In genomic region chrIV:4319473-4319872, ce11 we compare ENCODE assay signal across 3 worm cellular contexts.
TF ChIP-seq lines count a peak whose summit lies in the region.

No protein-coding gene starts in this region.

TF ChIP-seq in whole organism, L3 larva, 47 proteins besides CTCF, POLR2A, EP300 and RAD21:
- TF ChIP-seq nhr-28 (tag; optimal IDR thresholded peaks at IDR 0.05; lab: Kevin White, UChicago), result no peak
- peak; percentile 92 for TF ChIP-seq ceh-28 (tag; optimal IDR thresholded peaks at IDR 0.05; lab: Kevin White, UChicago)

TF ChIP-seq in whole organism, L4 larva, 104 proteins besides CTCF, POLR2A, EP300 and RAD21:
- TF ChIP-seq daf-12 (tag; optimal IDR thresholded peaks at IDR 0.05; lab: Kevin White, UChicago) (no peak), ceh-28 (tag; optimal IDR thresholded peaks at IDR 0.05; lab: Kevin White, UChicago) (peak; percentile 93), nhr-76 (tag; optimal IDR thresholded peaks at IDR 0.05; lab: Kevin White, UChicago) (no peak), F44E2.7 (GFP tag; IDR thresholded peaks at IDR 0.05; lab: Robert Waterston, UW) (0 out of 2 replicates have a peak, but pooled peaks have one; percentile 14), snpc-1.2 (GFP tag; IDR thresholded peaks at IDR 0.05; lab: Robert Waterston, UW) (0 out of 2 replicates have a peak, but pooled peaks have one; percentile 8), saeg-2 (GFP tag; IDR thresholded peaks at IDR 0.05; lab: Robert Waterston, UW) (no peak), F49E8.2 (tag; optimal IDR thresholded peaks at IDR 0.05; lab: Kevin White, UChicago; ENCODE audit: borderline replicate concordance) (no peak), ZK337.2 (GFP tag; IDR thresholded peaks at IDR 0.05; lab: Robert Waterston, UW) (no peak), Y105C5A.15 (GFP tag; IDR thresholded peaks at IDR 0.05; lab: Robert Waterston, UW) (no peak), ztf-11 (tag; optimal IDR thresholded peaks at IDR 0.05; lab: Kevin White, UChicago) (no peak), Y48G9A.11 (GFP tag; IDR thresholded peaks at IDR 0.05; lab: Robert Waterston, UW) (no peak), madf-9 (GFP tag; conservative IDR thresholded peaks at IDR 0.05; lab: Robert Waterston, UW) (no peak), nhr-42 (GFP tag; IDR thresholded peaks at IDR 0.05; lab: Robert Waterston, UW) (no peak), aha-1 (tag; lab: Kevin White, UChicago) (no peak), dmd-9 (GFP tag; IDR thresholded peaks at IDR 0.05; lab: Robert Waterston, UW) (no peak), lin-38 (GFP tag; IDR thresholded peaks at IDR 0.05; lab: Robert Waterston, UW) (0 out of 2 replicates have a peak, but pooled peaks have one; percentile 11), ctbp-1 (GFP tag; IDR thresholded peaks at IDR 0.05; lab: Robert Waterston, UW) (no peak), nhr-102 (tag; optimal IDR thresholded peaks at IDR 0.05; lab: Kevin White, UChicago) (no peak), D1046.2 (GFP tag; IDR thresholded peaks at IDR 0.05; lab: Robert Waterston, UW) (no peak), ces-1 (GFP tag; optimal IDR thresholded peaks at IDR 0.05; lab: Kevin White, UChicago) (no peak)

TF ChIP-seq in whole organism, midembryonic, 9 proteins besides CTCF, POLR2A, EP300 and RAD21:
- no peak for TF ChIP-seq ztf-23 (GFP tag; IDR thresholded peaks at IDR 0.05; lab: Robert Waterston, UW)
- peak; percentile 93 for TF ChIP-seq T22C8.4 (GFP tag; IDR thresholded peaks at IDR 0.05; lab: Robert Waterston, UW)
TF ChIP-seq in whole organism, midembryonic: peak in this region for 1.

Comparison
In these comparisons a context has a peak if more than half of its experiments do, and no peak if none do; other contexts are left out.
1. Of the 28 proteins assayed by ChIP-seq in both whole organism, L4 larva and whole organism, L3 larva: peak only in whole organism, L4 larva: none; only in whole organism, L3 larva: none; in both: ceh-28; in neither: 27.